Fruit fly (Drosophila melanogaster) whole organism, embryonic: ENCODE measurements around the gene Glut3.

Experiments
- Asciz ChIP-seq: fragments of 200-800 bp; sonication (Bioruptor generic); optimal IDR thresholded peaks from 2 replicates; lab custom pipeline; 2017; ENCODE audit warnings: missing biosample characterization, mild to moderate bottlenecking, missing genetic modification characterization, missing genetic modification reagents
- B-H2 ChIP-seq: fragments of 200-800 bp; sonication (Bioruptor generic); optimal IDR thresholded peaks from 2 replicates; lab custom pipeline; 2018; ENCODE audit warnings: missing biosample characterization, mild to moderate bottlenecking, missing genetic modification characterization
- CG11247 ChIP-seq: fragments of 200-800 bp; sonication (Bioruptor generic); IDR thresholded peaks from 2 replicates; pipeline ENCODE4 v1.3.6; 2022; ENCODE audit warnings: missing biosample characterization, missing genetic modification characterization
- CG11695 ChIP-seq: fragments of 200-800 bp; sonication (Bioruptor generic); IDR thresholded peaks from 3 replicates; pipeline ENCODE4 v1.3.6; 2022; ENCODE audit warnings: missing biosample characterization, missing genetic modification characterization
- CG12155 ChIP-seq: fragments of 200-800 bp; sonication (Bioruptor generic); optimal IDR thresholded peaks from 3 replicates; lab custom pipeline; 2016; ENCODE audit warnings: missing biosample characterization, missing genetic modification characterization
- CG15073 ChIP-seq: fragments of 200-800 bp; sonication (Bioruptor generic); optimal IDR thresholded peaks from 2 replicates; lab custom pipeline; 2016; ENCODE audit warnings: missing biosample characterization, missing genetic modification characterization
- CG15514 ChIP-seq: fragments of 200-800 bp; sonication (Bioruptor generic); optimal IDR thresholded peaks from 3 replicates; lab custom pipeline; 2017; ENCODE audit warnings: missing biosample characterization, missing genetic modification characterization, mild to moderate bottlenecking, moderate library complexity, missing genetic modification reagents
- CG1603 ChIP-seq: fragments of 200-800 bp; sonication (Bioruptor generic); optimal IDR thresholded peaks from 2 replicates; lab custom pipeline; 2019; ENCODE audit warnings: missing biosample characterization, mild to moderate bottlenecking, missing genetic modification characterization, moderate library complexity
- CG17186 ChIP-seq: fragments of 200-800 bp; sonication (Bioruptor generic); optimal IDR thresholded peaks from 3 replicates; lab custom pipeline; 2017; ENCODE audit warnings: missing biosample characterization, missing genetic modification reagents, missing genetic modification characterization
- CG18764 ChIP-seq: fragments of 200-800 bp; sonication (Bioruptor generic); optimal IDR thresholded peaks from 3 replicates; lab custom pipeline; 2016; ENCODE audit warnings: missing biosample characterization, missing genetic modification characterization
- CG31365 ChIP-seq: fragments of 200-800 bp; sonication (Bioruptor generic); optimal IDR thresholded peaks from 2 replicates; lab custom pipeline; 2018; ENCODE audit warnings: missing biosample characterization, mild to moderate bottlenecking, missing genetic modification characterization
- CG34224 ChIP-seq: fragments of 200-800 bp; sonication (Bioruptor generic); IDR thresholded peaks from 3 replicates; pipeline ENCODE4 v1.3.6; 2022; ENCODE audit warnings: missing biosample characterization, missing genetic modification characterization; ENCODE audit not compliant: partially characterized antibody
- CG42726 ChIP-seq: fragments of 200-800 bp; sonication (Bioruptor generic); IDR thresholded peaks from 2 replicates; pipeline ENCODE4 v1.3.6; 2022; ENCODE audit warnings: missing biosample characterization, missing genetic modification characterization; ENCODE audit not compliant: partially characterized antibody
- CG6689 ChIP-seq: fragments of 200-800 bp; sonication (Bioruptor generic); IDR thresholded peaks from 2 replicates; pipeline ENCODE4 v1.3.6; 2022; ENCODE audit warnings: missing biosample characterization, missing genetic modification characterization
- CG8944 ChIP-seq: fragments of 200-800 bp; sonication (Bioruptor generic); optimal IDR thresholded peaks from 3 replicates; lab custom pipeline; 2016; ENCODE audit warnings: missing biosample characterization, missing genetic modification characterization
- CTCF ChIP-seq: fragments of 200-800 bp; sonication (Bioruptor generic); optimal IDR thresholded peaks from 2 replicates; lab custom pipeline; 2017; ENCODE audit warnings: missing biosample characterization, mild to moderate bottlenecking, missing genetic modification characterization, moderate library complexity
- Doc3 ChIP-seq: fragments of 200-800 bp; sonication (Bioruptor generic); IDR thresholded peaks from 3 replicates; pipeline ENCODE4 v1.3.6; 2022; ENCODE audit warnings: missing biosample characterization, missing genetic modification characterization; ENCODE audit not compliant: partially characterized antibody
- ERR ChIP-seq: fragments of 200-800 bp; sonication (Bioruptor generic); optimal IDR thresholded peaks from 2 replicates; lab custom pipeline; 2016; ENCODE audit warnings: missing biosample characterization, missing genetic modification characterization
- Lhr ChIP-seq: fragments of 200-800 bp; sonication (Bioruptor generic); optimal IDR thresholded peaks from 3 replicates; lab custom pipeline; 2017; ENCODE audit warnings: mild to moderate bottlenecking, missing biosample characterization, missing genetic modification reagents, missing genetic modification characterization
- Lim3 ChIP-seq: fragments of 200-800 bp; sonication (Bioruptor generic); IDR thresholded peaks from 2 replicates; pipeline ENCODE4 v1.3.6; 2022; ENCODE audit warnings: missing biosample characterization, missing genetic modification characterization
- NFAT ChIP-seq: fragments of 200-800 bp; sonication (Bioruptor generic); IDR thresholded peaks from 2 replicates; pipeline ENCODE4 v1.3.6; 2022; ENCODE audit warnings: missing biosample characterization, missing genetic modification characterization
- Nf-YA ChIP-seq: fragments of 200-800 bp; sonication (Bioruptor generic); IDR thresholded peaks from 2 replicates; pipeline ENCODE4 v1.3.6; 2022; ENCODE audit warnings: missing biosample characterization, missing genetic modification characterization
- Nf-YB ChIP-seq: fragments of 200-800 bp; sonication (Bioruptor generic); optimal IDR thresholded peaks from 3 replicates; lab custom pipeline; 2019; ENCODE audit warnings: missing biosample characterization, mild to moderate bottlenecking, missing genetic modification characterization, moderate library complexity
- NfI ChIP-seq: fragments of 200-800 bp; sonication (Bioruptor generic); optimal IDR thresholded peaks from 3 replicates; lab custom pipeline; 2018; ENCODE audit warnings: missing biosample characterization, mild to moderate bottlenecking, missing genetic modification characterization, moderate library complexity
- Oaz ChIP-seq: fragments of 200-800 bp; sonication (Bioruptor generic); IDR thresholded peaks from 2 replicates; pipeline ENCODE4 v1.3.6; 2022; ENCODE audit warnings: missing biosample characterization, missing genetic modification characterization
- Six4 ChIP-seq: fragments of 200-800 bp; sonication (Bioruptor generic); optimal IDR thresholded peaks from 2 replicates; lab custom pipeline; 2016; ENCODE audit warnings: missing biosample characterization, missing genetic modification characterization
- ash1 ChIP-seq: fragments of 200-800 bp; sonication (Bioruptor generic); optimal IDR thresholded peaks from 2 replicates; lab custom pipeline; 2018; ENCODE audit warnings: missing biosample characterization, mild to moderate bottlenecking, missing genetic modification characterization
- cas ChIP-seq: fragments of 200-800 bp; sonication (Bioruptor generic); IDR thresholded peaks from 2 replicates; pipeline ENCODE4 v1.3.6; 2022; ENCODE audit warnings: missing biosample characterization, missing genetic modification characterization
- da ChIP-seq: fragments of 200-800 bp; sonication (Bioruptor generic); optimal IDR thresholded peaks from 2 replicates; lab custom pipeline; 2016; ENCODE audit warnings: missing biosample characterization, missing genetic modification characterization
- dimm ChIP-seq: fragments of 200-800 bp; sonication (Bioruptor generic); IDR thresholded peaks from 2 replicates; pipeline ENCODE4 v1.3.6; 2022; ENCODE audit warnings: missing biosample characterization, missing genetic modification characterization
- gce ChIP-seq: fragments of 200-800 bp; sonication (Bioruptor generic); IDR thresholded peaks from 3 replicates; pipeline ENCODE4 v1.3.6; 2022; ENCODE audit warnings: missing biosample characterization, missing genetic modification characterization
- hkb ChIP-seq, 2 experiments: fragments of 200-800 bp in 1 of 2; fragments of >200 bp in 1 of 2; sonication (Bioruptor generic) in 1 of 2; IDR thresholded peaks in 1 of 2; optimal IDR thresholded peaks in 1 of 2; 2 replicates each; pipeline versions ENCODE4 v1.3.6 to Lab custom; 2017 to 2022; ENCODE audit warnings: missing biosample characterization in 1 of 2, missing genetic modification characterization in 1 of 2
- jumu ChIP-seq: fragments of 200-800 bp; sonication (Bioruptor generic); optimal IDR thresholded peaks from 3 replicates; lab custom pipeline; 2016; ENCODE audit warnings: missing biosample characterization, missing genetic modification characterization
- lilli ChIP-seq: fragments of 200-800 bp; sonication (Bioruptor generic); optimal IDR thresholded peaks from 3 replicates; lab custom pipeline; 2016; ENCODE audit warnings: missing biosample characterization, missing genetic modification characterization
- nerfin-1 ChIP-seq: fragments of 200-800 bp; sonication (Bioruptor generic); optimal IDR thresholded peaks from 3 replicates; lab custom pipeline; 2019; ENCODE audit warnings: missing biosample characterization, mild to moderate bottlenecking, missing genetic modification characterization, moderate library complexity
- odd ChIP-seq: fragments of 200-800 bp; sonication (Bioruptor generic); optimal IDR thresholded peaks from 2 replicates; lab custom pipeline; 2017; ENCODE audit warnings: missing biosample characterization, mild to moderate bottlenecking, missing genetic modification characterization
- pho ChIP-seq: fragments of 200-800 bp; sonication (Bioruptor generic); optimal IDR thresholded peaks from 2 replicates; lab custom pipeline; 2016; ENCODE audit warnings: missing biosample characterization, missing genetic modification characterization
- pros ChIP-seq: fragments of 200-800 bp; sonication (Bioruptor generic); optimal IDR thresholded peaks from 3 replicates; lab custom pipeline; 2019; ENCODE audit warnings: missing biosample characterization, mild to moderate bottlenecking, missing genetic modification characterization, moderate library complexity
- ranshi ChIP-seq: fragments of 200-800 bp; sonication (Bioruptor generic); IDR thresholded peaks from 2 replicates; pipeline ENCODE4 v1.3.6; 2022; ENCODE audit warnings: missing biosample characterization, missing genetic modification characterization
- scrt ChIP-seq: fragments of 200-800 bp; sonication (Bioruptor generic); optimal IDR thresholded peaks from 2 replicates; lab custom pipeline; 2018; ENCODE audit warnings: missing biosample characterization, mild to moderate bottlenecking, missing genetic modification characterization, moderate library complexity
- seq ChIP-seq: fragments of 200-800 bp; sonication (Bioruptor generic); IDR thresholded peaks from 2 replicates; pipeline ENCODE4 v1.3.6; 2022; ENCODE audit warnings: missing biosample characterization, missing genetic modification characterization
- tll ChIP-seq, 2 experiments: fragments of 200-800 bp in 1 of 2; fragments of >200 bp in 1 of 2; sonication (Bioruptor generic) in 1 of 2; optimal IDR thresholded peaks; 2 replicates each; lab custom pipeline; 2017 to 2019; ENCODE audit warnings: missing biosample characterization in 2 of 2, missing genetic modification characterization in 2 of 2, mild to moderate bottlenecking in 1 of 2, moderate library complexity in 1 of 2
- tna ChIP-seq: fragments of 200-800 bp; sonication (Bioruptor generic); IDR thresholded peaks from 2 replicates; pipeline ENCODE4 v1.3.6; 2022; ENCODE audit warnings: missing biosample characterization, missing genetic modification characterization; ENCODE audit not compliant: partially characterized antibody
- trem ChIP-seq: fragments of 200-800 bp; optimal IDR thresholded peaks from 3 replicates; lab custom pipeline; 2019; ENCODE audit warnings: missing biosample characterization, mild to moderate bottlenecking, missing genetic modification characterization, moderate library complexity
- tx ChIP-seq: fragments of 200-800 bp; sonication (Bioruptor generic); optimal IDR thresholded peaks from 2 replicates; lab custom pipeline; 2016; ENCODE audit warnings: missing biosample characterization, missing genetic modification characterization
- unpg ChIP-seq: fragments of 200-800 bp; sonication (Bioruptor generic); optimal IDR thresholded peaks from 3 replicates; lab custom pipeline; 2018; ENCODE audit warnings: missing biosample characterization, mild to moderate bottlenecking, missing genetic modification characterization, moderate library complexity
- usp ChIP-seq: fragments of >200 bp; optimal IDR thresholded peaks from 2 replicates; lab custom pipeline; 2017; ENCODE audit warnings: missing biosample characterization, missing genetic modification characterization
- vfl ChIP-seq: fragments of 200-800 bp; sonication (Bioruptor generic); optimal IDR thresholded peaks from 2 replicates; lab custom pipeline; 2016; ENCODE audit warnings: missing biosample characterization, missing genetic modification characterization
- zf30C ChIP-seq: fragments of 200-800 bp; sonication (Bioruptor generic); optimal IDR thresholded peaks from 3 replicates; lab custom pipeline; 2018; ENCODE audit warnings: missing biosample characterization, mild to moderate bottlenecking, missing genetic modification characterization
- zfh1 ChIP-seq: fragments of 200-800 bp; sonication (Bioruptor generic); IDR thresholded peaks from 3 replicates; pipeline ENCODE4 v1.3.6; 2022; ENCODE audit warnings: missing biosample characterization, missing genetic modification characterization

The Glut3 gene

DNA sequence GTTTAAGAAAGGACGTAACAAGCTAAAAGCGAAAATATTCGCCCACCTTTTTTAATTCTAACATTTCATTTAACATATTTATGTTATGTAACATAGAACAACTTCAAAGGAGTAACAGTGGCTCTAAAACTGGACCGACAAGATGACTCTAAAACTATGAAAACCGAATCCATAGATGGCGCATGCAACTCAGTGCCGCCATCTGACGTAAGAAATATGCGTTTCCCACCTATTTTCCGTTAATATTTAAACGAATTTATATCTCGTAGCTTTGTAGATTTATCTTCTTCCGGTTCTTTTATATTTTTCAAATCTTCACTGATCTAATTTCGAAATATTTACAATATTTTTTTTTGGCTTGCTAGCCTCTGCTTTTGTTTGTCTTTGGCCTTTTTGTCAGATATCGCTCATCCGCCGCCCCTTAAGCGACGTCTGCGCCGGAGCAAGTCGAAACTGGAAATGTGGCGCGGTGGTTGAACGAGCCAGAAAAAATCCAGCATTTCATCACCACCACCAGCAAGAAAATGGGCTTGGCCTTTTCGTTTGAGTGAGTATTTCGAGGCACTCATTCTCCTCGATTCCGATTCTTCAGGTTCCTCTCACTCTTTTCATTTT lies 39.4 kb upstream of the Glut3 start (continued):
- TF ChIP-seq hkb (optimal IDR thresholded peaks at IDR 0.05; lab: Kevin White, UChicago) (peak; percentile 3), hkb (GFP tag; IDR thresholded peaks at IDR 0.05; lab: Robert Waterston, UW) (no peak), unpg (GFP tag; lab: Kevin White, UChicago) (peak; percentile 7), Oaz (GFP tag; lab: Robert Waterston, UW) (no peak), CG15514 (GFP tag; lab: Kevin White, UChicago) (no peak), CG18764 (GFP tag; lab: Kevin White, UChicago) (peak; percentile 3), CG31365 (tag; lab: Kevin White, UChicago) (peak; percentile 13), CG1603 (tag; lab: Kevin White, UChicago) (peak; percentile 35), scrt (GFP tag; lab: Kevin White, UChicago) (no peak), CG11247 (no peak; the same call in 1 of the 2 replicates), CG15073 (peak; percentile 18), Nf-YA (no peak), NfI (GFP tag; lab: Kevin White, UChicago) (peak; percentile 55), pho (GFP tag; lab: Kevin White, UChicago) (no peak), nerfin-1 (tag; lab: Kevin White, UChicago) (peak; percentile 5), NFAT (GFP tag; lab: Robert Waterston, UW) (no peak), seq (no peak; the same call in 1 of the 2 replicates), trem (tag; lab: Kevin White, UChicago) (peak; percentile 2), odd (GFP tag; lab: Kevin White, UChicago) (no peak), cas (GFP tag; lab: Robert Waterston, UW) (no peak), da (no peak), Lim3 (no peak), zf30C (GFP tag; lab: Kevin White, UChicago) (no peak), Lhr (GFP tag; lab: Kevin White, UChicago) (peak; percentile 29), tx (GFP tag; lab: Kevin White, UChicago) (peak; percentile 16), lilli (GFP tag; lab: Kevin White, UChicago) (peak; percentile 61), CG17186 (no peak), vfl (no peak), jumu (GFP tag; lab: Kevin White, UChicago) (no peak), B-H2 (GFP tag; lab: Kevin White, UChicago) (no peak), CG6689 (GFP tag; lab: Robert Waterston, UW) (no peak), CG8944 (GFP tag; lab: Kevin White, UChicago) (peak; percentile 48), ERR (no peak), CG42726 (GFP tag; lab: Robert Waterston, UW) (0 out of 2 replicates have a peak, but pooled peaks have one; percentile 38), ranshi (GFP tag; lab: Robert Waterston, UW) (no peak), zfh1 (GFP tag; lab: Robert Waterston, UW) (peak; percentile 39; the same call in 1 of the 3 replicates), ash1 (GFP tag; lab: Kevin White, UChicago) (peak; percentile 42), CG12155 (peak; percentile 26), usp (GFP tag; lab: Kevin White, UChicago) (no peak), Asciz (GFP tag; lab: Kevin White, UChicago) (no peak), Six4 (no peak), gce (GFP tag; lab: Robert Waterston, UW) (no peak), Nf-YB (GFP tag; lab: Kevin White, UChicago) (peak; percentile 36), pros (GFP tag; lab: Kevin White, UChicago) (peak; percentile 45), CTCF (GFP tag; lab: Kevin White, UChicago) (peak; percentile 97), tna (GFP tag; lab: Robert Waterston, UW) (no peak), CG34224 (no peak), dimm (no peak), tll (GFP tag; optimal IDR thresholded peaks at IDR 0.05; lab: Kevin White, UChicago) (no peak), CG11695 (GFP tag; lab: Robert Waterston, UW) (no peak), Doc3 (GFP tag; lab: Robert Waterston, UW) (no peak)
